Fruit fly (Drosophila melanogaster) whole organism, prepupa: ENCODE measurements around the gene Df31.

Source experiments
- Blimp-1 ChIP-seq: fragments of 200-800 bp; sonication (Bioruptor generic); optimal IDR thresholded peaks from 3 replicates; lab custom pipeline; 2017; ENCODE audit warnings: missing biosample characterization, missing genetic modification characterization, mild to moderate bottlenecking, moderate library complexity, missing genetic modification reagents
- CG34406 ChIP-seq: fragments of 200-800 bp; sonication (Bioruptor generic); optimal IDR thresholded peaks from 3 replicates; lab custom pipeline; 2016; ENCODE audit warnings: missing biosample characterization, missing genetic modification characterization
- CG6276 ChIP-seq: fragments of 200-800 bp; sonication (Bioruptor generic); optimal IDR thresholded peaks from 2 replicates; lab custom pipeline; 2017; ENCODE audit warnings: missing biosample characterization, mild to moderate bottlenecking, missing genetic modification characterization
- CG6792 ChIP-seq: fragments of 200-800 bp; sonication (Bioruptor generic); optimal IDR thresholded peaks from 3 replicates; lab custom pipeline; 2016; ENCODE audit warnings: missing biosample characterization, missing genetic modification characterization
- CG8632 ChIP-seq: fragments of 200-800 bp; sonication (Bioruptor generic); optimal IDR thresholded peaks from 3 replicates; lab custom pipeline; 2016; ENCODE audit warnings: missing biosample characterization, missing genetic modification characterization
- CG9139 ChIP-seq: fragments of 200-800 bp; sonication (Bioruptor generic); optimal IDR thresholded peaks from 3 replicates; lab custom pipeline; 2017; ENCODE audit warnings: missing biosample characterization, mild to moderate bottlenecking, missing genetic modification characterization
- acj6 ChIP-seq: fragments of 200-800 bp; sonication (Bioruptor generic); optimal IDR thresholded peaks from 3 replicates; lab custom pipeline; 2016; ENCODE audit warnings: missing biosample characterization, missing genetic modification characterization
- ss ChIP-seq, 2 experiments: fragments of 200-800 bp; sonication (Bioruptor generic); optimal IDR thresholded peaks; 2 replicates in 1 of 2; 3 replicates in 1 of 2; lab custom pipeline; 2017 to 2018; ENCODE audit warnings: mild to moderate bottlenecking in 2 of 2, missing biosample characterization in 2 of 2, missing genetic modification characterization in 2 of 2, moderate library complexity in 1 of 2

- TF ChIP-seq CG34406 (GFP tag; lab: Kevin White, UChicago) (no peak), Blimp-1 (GFP tag; lab: Kevin White, UChicago) (no peak), CG9139 (GFP tag; lab: Kevin White, UChicago) (no peak), acj6 (no peak), CG6792 (GFP tag; lab: Kevin White, UChicago) (no peak), ss (GFP tag; optimal IDR thresholded peaks at IDR 0.05; lab: Kevin White, UChicago) (no peak), CG6276 (no peak), CG8632 (no peak)
These were observed 9.2 kb downstream of the Df31 start for dm6 chr2L:21620527-21620926.
